Worm (Caenorhabditis elegans) whole organism, midembryonic: ENCODE data around the gene wdr-37.
A peak's percentile ranks its signal among the peaks of the same experiment; 100 is the strongest.

Experiments used
- T22C8.4 ChIP-seq: fragments of 200-800 bp; sonication (Bioruptor generic); IDR thresholded peaks from 2 replicates; pipeline ENCODE4 v1.3.6; 2022; ENCODE audit warnings: missing genetic modification characterization, missing compliant biosample characterization
- cog-1 ChIP-seq: sonication (generic microtip); optimal IDR thresholded peaks from 2 replicates; lab custom pipeline; 2016; ENCODE audit warnings: missing genetic modification characterization, missing compliant biosample characterization
- flt-1 ChIP-seq: fragments of 200-800 bp; sonication (Bioruptor generic); IDR thresholded peaks from 2 replicates; pipeline ENCODE4 v1.3.6; 2022; ENCODE audit warnings: missing genetic modification characterization, missing compliant biosample characterization
- klf-2 ChIP-seq: fragments of 200-800 bp; sonication (Bioruptor generic); conservative IDR thresholded peaks from 2 replicates; pipeline ENCODE4 v1.3.6; 2022; ENCODE audit warnings: missing genetic modification reagents, missing genetic modification characterization, missing compliant biosample characterization
- med-1 ChIP-seq: sonication (generic microtip); optimal IDR thresholded peaks from 2 replicates; lab custom pipeline; 2017; ENCODE audit warnings: missing genetic modification characterization, mild to moderate bottlenecking, missing compliant biosample characterization, antibody characterized with exemption, missing genetic modification reagents; ENCODE audit not compliant: insufficient read depth
- ref-1 ChIP-seq: fragments of 200-800 bp; sonication (Bioruptor generic); conservative IDR thresholded peaks from 2 replicates; pipeline ENCODE4 v1.3.6; 2022; ENCODE audit warnings: missing genetic modification reagents, missing genetic modification characterization, missing compliant biosample characterization
- tab-1 ChIP-seq: fragments of 200-800 bp; sonication (Bioruptor generic); IDR thresholded peaks from 2 replicates; pipeline ENCODE4 v1.3.6; 2022; ENCODE audit warnings: missing genetic modification characterization, missing compliant biosample characterization
- ztf-23 ChIP-seq: fragments of 200-800 bp; sonication (Bioruptor generic); IDR thresholded peaks from 2 replicates; pipeline ENCODE4 v1.3.6; 2022; ENCODE audit warnings: missing genetic modification reagents, missing genetic modification characterization, missing compliant biosample characterization
- ztf-29 ChIP-seq: fragments of 200-800 bp; sonication (Bioruptor generic); IDR thresholded peaks from 2 replicates; pipeline ENCODE4 v1.3.6; 2022; ENCODE audit warnings: missing genetic modification reagents, missing genetic modification characterization, missing compliant biosample characterization

wdr-37 gene

DNA sequence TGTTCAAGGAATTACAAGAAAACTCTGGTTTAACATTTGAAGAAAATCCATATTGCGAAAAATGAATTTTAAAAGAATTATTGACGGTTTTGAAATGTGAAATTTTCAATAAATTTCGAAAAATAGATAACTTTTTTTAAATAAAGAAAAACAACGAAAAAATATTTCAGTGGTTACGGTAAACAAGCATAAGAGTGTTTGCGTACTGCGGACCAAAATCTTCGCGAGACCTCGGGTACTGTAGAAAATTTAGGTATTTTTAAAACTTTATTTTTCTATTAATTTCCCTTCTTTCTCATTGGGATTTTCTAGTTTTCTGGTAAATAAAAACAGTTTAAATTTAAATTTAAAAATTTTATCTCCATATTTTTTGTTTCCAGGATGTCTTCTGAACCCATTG lies 4.2 kb upstream of the wdr-37 start, which contains the start of gene xnd-1:
TSS of gene xnd-1 (plus strand) at position 381 of the 400 bp plus-strand sequence.
- TF ChIP-seq tab-1 (GFP tag; lab: Robert Waterston, UW): no peak
- no peak for TF ChIP-seq ref-1 (GFP tag; lab: Robert Waterston, UW)
- no peak for TF ChIP-seq T22C8.4 (GFP tag; lab: Robert Waterston, UW)
- no peak for TF ChIP-seq med-1
- TF ChIP-seq ztf-23: no peak
- TF ChIP-seq flt-1 (GFP tag; lab: Robert Waterston, UW): no peak
- TF ChIP-seq klf-2 (GFP tag; lab: Robert Waterston, UW): no peak
- TF ChIP-seq cog-1 (tag; lab: Kevin White, UChicago): no peak
- TF ChIP-seq ztf-29 (GFP tag; lab: Robert Waterston, UW): no peak

ce11 chrIII:5603439-5603986 lies 3.7 kb upstream of the wdr-37 start, which contains the start of gene madf-11:
Gene madf-11, minus strand, starts transcription at chrIII:5603489.
- TF ChIP-seq ztf-23 (peak; percentile 45; the same call in 1 of the 2 replicates), ref-1 (GFP tag; lab: Robert Waterston, UW) (no peak), flt-1 (GFP tag; lab: Robert Waterston, UW) (peak; percentile 56), klf-2 (GFP tag; lab: Robert Waterston, UW) (no peak), med-1 (no peak), ztf-29 (GFP tag; lab: Robert Waterston, UW) (0 out of 2 replicates have a peak, but pooled peaks have one; percentile 10), cog-1 (tag; lab: Kevin White, UChicago) (peak; percentile 35)

DNA sequence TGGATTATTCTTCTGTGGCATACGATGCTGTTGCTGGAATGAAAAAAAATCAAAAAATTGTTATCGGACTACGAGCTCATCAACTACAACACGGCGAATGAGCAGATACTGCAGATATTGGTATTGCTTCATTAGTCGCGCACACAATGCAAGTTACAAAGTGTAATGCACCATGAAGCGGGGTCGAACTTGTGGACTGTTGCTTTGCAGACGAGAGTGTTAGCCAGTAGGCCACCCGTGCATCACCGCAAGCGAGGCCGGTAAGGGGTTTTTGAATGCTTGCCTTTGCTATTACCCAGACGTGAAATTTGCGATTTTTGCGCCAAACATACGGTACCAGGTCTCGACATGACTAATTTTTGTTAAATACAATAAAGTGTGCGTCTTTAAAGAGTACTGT lies 2.1 kb upstream of the wdr-37 start:
- TF ChIP-seq flt-1 (GFP tag; lab: Robert Waterston, UW): peak; percentile 98
- peak; percentile 89 for TF ChIP-seq cog-1 (tag; lab: Kevin White, UChicago)
- peak; percentile 97 for TF ChIP-seq tab-1 (GFP tag; lab: Robert Waterston, UW)
- peak; percentile 89 for TF ChIP-seq T22C8.4 (GFP tag; lab: Robert Waterston, UW)
- TF ChIP-seq med-1: peak; percentile 87
- TF ChIP-seq ztf-23: peak; percentile 95
- peak; percentile 97 for TF ChIP-seq ztf-29 (GFP tag; lab: Robert Waterston, UW)
- TF ChIP-seq klf-2 (GFP tag; lab: Robert Waterston, UW): peak; percentile 85
- peak; percentile 94 for TF ChIP-seq ref-1 (GFP tag; lab: Robert Waterston, UW)

DNA sequence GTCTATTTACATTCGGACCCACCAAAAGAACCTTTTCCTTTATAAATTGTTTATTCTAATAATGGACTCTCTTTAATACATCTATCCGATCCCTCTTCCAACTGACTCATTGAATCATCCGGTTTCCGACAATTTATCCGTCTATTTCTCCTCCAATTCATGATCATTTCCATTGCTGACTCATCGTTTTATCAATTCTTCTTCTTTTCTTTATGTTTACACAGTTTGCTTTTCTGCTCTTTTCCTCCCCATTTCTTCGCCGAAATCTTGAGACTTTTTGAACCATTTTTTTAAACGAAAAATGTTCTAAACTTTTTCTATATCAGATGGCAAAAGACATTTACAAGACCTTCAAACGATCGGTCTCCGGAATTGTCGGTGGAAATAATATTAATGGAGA lies 4.4 kb downstream of the wdr-37 start, which contains the start of gene ced-6:
TSS of gene ced-6 (plus strand) at position 327 of the 400 bp plus-strand sequence.
- TF ChIP-seq ztf-29 (GFP tag; lab: Robert Waterston, UW) (no peak), klf-2 (GFP tag; lab: Robert Waterston, UW) (no peak), flt-1 (GFP tag; lab: Robert Waterston, UW) (no peak), ref-1 (GFP tag; lab: Robert Waterston, UW) (no peak), ztf-23 (no peak), cog-1 (tag; lab: Kevin White, UChicago) (no peak), tab-1 (GFP tag; lab: Robert Waterston, UW) (no peak), T22C8.4 (GFP tag; lab: Robert Waterston, UW) (no peak), med-1 (no peak)

- TF ChIP-seq tab-1 (GFP tag; lab: Robert Waterston, UW) (no peak), ztf-23 (no peak), flt-1 (GFP tag; lab: Robert Waterston, UW) (no peak), klf-2 (GFP tag; lab: Robert Waterston, UW) (no peak), ztf-29 (GFP tag; lab: Robert Waterston, UW) (no peak), med-1 (no peak), T22C8.4 (GFP tag; lab: Robert Waterston, UW) (no peak), cog-1 (tag; lab: Kevin White, UChicago) (no peak), ref-1 (GFP tag; lab: Robert Waterston, UW) (no peak)
Measured at ce11 chrIII:5594350-5594749, 5.5 kb downstream of the wdr-37 start.

ce11 chrIII:5591668-5592149 lies 8.1 kb downstream of the wdr-37 start, which contains the start of the genes ddx-15 and ucr-1:
Gene ddx-15, minus strand, starts transcription at chrIII:5591718.
Gene ucr-1, plus strand, starts transcription at chrIII:5592135.
- TF ChIP-seq ztf-23 (0 out of 2 replicates have a peak, but pooled peaks have one; percentile 39), cog-1 (tag; lab: Kevin White, UChicago) (no peak)

ce11 chrIII:5588746-5589145 lies 11.1 kb downstream of the wdr-37 start:
- TF ChIP-seq ref-1 (GFP tag; lab: Robert Waterston, UW): no peak
- TF ChIP-seq cog-1 (tag; lab: Kevin White, UChicago): no peak
- no peak for TF ChIP-seq tab-1 (GFP tag; lab: Robert Waterston, UW)
- no peak for TF ChIP-seq T22C8.4 (GFP tag; lab: Robert Waterston, UW)
- TF ChIP-seq flt-1 (GFP tag; lab: Robert Waterston, UW): no peak
- no peak for TF ChIP-seq ztf-29 (GFP tag; lab: Robert Waterston, UW)
- no peak for TF ChIP-seq klf-2 (GFP tag; lab: Robert Waterston, UW)
- TF ChIP-seq med-1: no peak
- no peak for TF ChIP-seq ztf-23

ce11 chrIII:5586925-5587324 lies 12.9 kb downstream of the wdr-37 start, which contains the start of gene F56D2.2:
Gene F56D2.2, plus strand, starts transcription at chrIII:5587263.
- TF ChIP-seq med-1 (no peak), flt-1 (GFP tag; lab: Robert Waterston, UW) (0 out of 2 replicates have a peak, but pooled peaks have one; percentile 44)

ce11 chrIII:5585711-5586110 lies 14.1 kb downstream of the wdr-37 start:
- TF ChIP-seq tab-1 (GFP tag; lab: Robert Waterston, UW): no peak
- no peak for TF ChIP-seq ztf-29 (GFP tag; lab: Robert Waterston, UW)
- TF ChIP-seq flt-1 (GFP tag; lab: Robert Waterston, UW): no peak
- no peak for TF ChIP-seq med-1
- TF ChIP-seq T22C8.4 (GFP tag; lab: Robert Waterston, UW): no peak
- TF ChIP-seq ztf-23: no peak
- TF ChIP-seq klf-2 (GFP tag; lab: Robert Waterston, UW): no peak
- no peak for TF ChIP-seq ref-1 (GFP tag; lab: Robert Waterston, UW)
- TF ChIP-seq cog-1 (tag; lab: Kevin White, UChicago): no peak
